Fruit fly (Drosophila melanogaster) whole organism, embryonic: ENCODE measurements around the gene Sym.

ENCODE experiments used
- ATbp ChIP-seq: fragments of 200-800 bp; sonication (Bioruptor generic); optimal IDR thresholded peaks from 2 replicates; lab custom pipeline; 2017; ENCODE audit warnings: missing biosample characterization, mild to moderate bottlenecking, missing genetic modification characterization, missing genetic modification reagents
- CG10543 ChIP-seq: fragments of 200-800 bp; sonication (Bioruptor generic); optimal IDR thresholded peaks from 3 replicates; lab custom pipeline; 2017; ENCODE audit warnings: missing biosample characterization, mild to moderate bottlenecking, missing genetic modification characterization, moderate library complexity
- CG10979 ChIP-seq: fragments of 200-800 bp; sonication (Bioruptor generic); optimal IDR thresholded peaks from 2 replicates; lab custom pipeline; 2018; ENCODE audit warnings: missing biosample characterization, mild to moderate bottlenecking, missing genetic modification characterization, moderate library complexity
- CG11456 ChIP-seq: fragments of 200-800 bp; sonication (Bioruptor generic); IDR thresholded peaks from 3 replicates; pipeline ENCODE4 v1.3.6; 2022; ENCODE audit warnings: missing biosample characterization, missing genetic modification characterization
- CG12744 ChIP-seq: fragments of 200-800 bp; sonication (Bioruptor generic); optimal IDR thresholded peaks from 2 replicates; lab custom pipeline; 2016; ENCODE audit warnings: missing biosample characterization, missing genetic modification characterization
- CG18619 ChIP-seq: fragments of 200-800 bp; sonication (Bioruptor generic); optimal IDR thresholded peaks from 3 replicates; lab custom pipeline; 2017; ENCODE audit warnings: missing biosample characterization, mild to moderate bottlenecking, missing genetic modification characterization
- CG2120 ChIP-seq: fragments of 200-800 bp; sonication (Bioruptor generic); optimal IDR thresholded peaks from 3 replicates; lab custom pipeline; 2016; ENCODE audit warnings: missing biosample characterization, missing genetic modification characterization
- CG2199 ChIP-seq: fragments of 200-800 bp; sonication (Bioruptor generic); IDR thresholded peaks from 3 replicates; pipeline ENCODE4 v1.3.6; 2022; ENCODE audit warnings: missing biosample characterization, missing genetic modification characterization
- CG31441 ChIP-seq: fragments of 200-800 bp; sonication (Bioruptor generic); IDR thresholded peaks from 2 replicates; pipeline ENCODE4 v1.3.6; 2022; ENCODE audit warnings: missing biosample characterization, missing genetic modification characterization
- CG3726 ChIP-seq: fragments of 200-800 bp; sonication (Bioruptor generic); IDR thresholded peaks from 3 replicates; pipeline ENCODE4, ENCODE4 v1.3.6; 2022; ENCODE audit warnings: missing biosample characterization, missing genetic modification characterization
- CG3995 ChIP-seq: fragments of 200-800 bp; sonication (Bioruptor generic); optimal IDR thresholded peaks from 3 replicates; lab custom pipeline; 2016; ENCODE audit warnings: missing biosample characterization, missing genetic modification characterization
- CG4424 ChIP-seq: fragments of 200-800 bp; sonication (Bioruptor generic); optimal IDR thresholded peaks from 3 replicates; lab custom pipeline; 2016; ENCODE audit warnings: missing biosample characterization, missing genetic modification characterization
- CG4730 ChIP-seq: fragments of 200-800 bp; sonication (Bioruptor generic); IDR thresholded peaks from 2 replicates; pipeline ENCODE4 v1.3.6; 2022; ENCODE audit warnings: missing biosample characterization, missing genetic modification characterization
- CG6254 ChIP-seq: fragments of 200-800 bp; sonication (Bioruptor generic); optimal IDR thresholded peaks from 3 replicates; lab custom pipeline; 2017; ENCODE audit warnings: mild to moderate bottlenecking, missing biosample characterization, missing genetic modification reagents, missing genetic modification characterization
- CG8290 ChIP-seq, 3 experiments: fragments of 200-800 bp; sonication (Bioruptor generic); optimal IDR thresholded peaks; 2 replicates each; lab custom pipeline; 2016 to 2019; ENCODE audit warnings: missing biosample characterization in 3 of 3, missing genetic modification characterization in 3 of 3, mild to moderate bottlenecking in 2 of 3, moderate library complexity in 1 of 3
- CG8944 ChIP-seq: fragments of 200-800 bp; sonication (Bioruptor generic); optimal IDR thresholded peaks from 3 replicates; lab custom pipeline; 2016; ENCODE audit warnings: missing biosample characterization, missing genetic modification characterization
- CHES-1-like ChIP-seq: fragments of 200-800 bp; sonication (Bioruptor generic); optimal IDR thresholded peaks from 2 replicates; lab custom pipeline; 2016; ENCODE audit warnings: missing biosample characterization, missing genetic modification characterization
- Deaf1 ChIP-seq: fragments of 200-800 bp; optimal IDR thresholded peaks from 3 replicates; lab custom pipeline; 2019; ENCODE audit warnings: missing biosample characterization, mild to moderate bottlenecking, missing genetic modification characterization, moderate library complexity
- Gsc ChIP-seq: fragments of 200-800 bp; sonication (Bioruptor generic); IDR thresholded peaks from 2 replicates; pipeline ENCODE4 v1.3.6; 2022; ENCODE audit warnings: missing biosample characterization, missing genetic modification characterization
- Hr3 ChIP-seq: fragments of 200-800 bp; sonication (Bioruptor generic); optimal IDR thresholded peaks from 3 replicates; lab custom pipeline; 2016; ENCODE audit warnings: missing biosample characterization, missing genetic modification characterization
- Jarid2 ChIP-seq: fragments of 200-800 bp; sonication (Bioruptor generic); optimal IDR thresholded peaks from 3 replicates; lab custom pipeline; 2017; ENCODE audit warnings: mild to moderate bottlenecking, missing biosample characterization, missing genetic modification reagents, missing genetic modification characterization
- Lpt ChIP-seq: fragments of >200 bp; optimal IDR thresholded peaks from 2 replicates; lab custom pipeline; 2018; ENCODE audit warnings: missing biosample characterization, missing genetic modification characterization
- MTF-1 ChIP-seq: fragments of 200-800 bp; sonication (Bioruptor generic); optimal IDR thresholded peaks from 2 replicates; lab custom pipeline; 2018; ENCODE audit warnings: missing biosample characterization, mild to moderate bottlenecking, missing genetic modification characterization, borderline replicate concordance
- Mad ChIP-seq: fragments of 200-800 bp; sonication (Bioruptor generic); optimal IDR thresholded peaks from 2 replicates; lab custom pipeline; 2016; ENCODE audit warnings: missing biosample characterization, missing genetic modification characterization
- NfI ChIP-seq: fragments of 200-800 bp; sonication (Bioruptor generic); optimal IDR thresholded peaks from 3 replicates; lab custom pipeline; 2018; ENCODE audit warnings: missing biosample characterization, mild to moderate bottlenecking, missing genetic modification characterization, moderate library complexity
- Poxn ChIP-seq: fragments of 200-800 bp; sonication (Bioruptor generic); IDR thresholded peaks from 2 replicates; pipeline ENCODE4 v1.3.6; 2022; ENCODE audit warnings: missing biosample characterization, missing genetic modification characterization
- Tbp ChIP-seq: fragments of >200 bp; optimal IDR thresholded peaks from 2 replicates; lab custom pipeline; 2018; ENCODE audit warnings: missing biosample characterization, missing genetic modification characterization
- ase ChIP-seq: fragments of 200-800 bp; sonication (Bioruptor generic); IDR thresholded peaks from 3 replicates; pipeline ENCODE4 v1.3.6; 2022; ENCODE audit warnings: missing biosample characterization, missing genetic modification characterization
- az2 ChIP-seq: fragments of 200-800 bp; sonication (Bioruptor generic); optimal IDR thresholded peaks from 3 replicates; lab custom pipeline; 2016; ENCODE audit warnings: missing biosample characterization, missing genetic modification characterization
- bbx ChIP-seq: fragments of 200-800 bp; sonication (Bioruptor generic); IDR thresholded peaks from 2 replicates; pipeline ENCODE4 v1.3.6; 2022; ENCODE audit warnings: missing biosample characterization, missing genetic modification characterization; ENCODE audit not compliant: partially characterized antibody
- bsh ChIP-seq, 2 experiments: fragments of 200-800 bp; sonication (Bioruptor generic); optimal IDR thresholded peaks; 2 replicates each; lab custom pipeline; 2017 to 2018; ENCODE audit warnings: mild to moderate bottlenecking in 2 of 2, missing biosample characterization in 2 of 2, missing genetic modification characterization in 2 of 2, moderate library complexity in 1 of 2
- cato ChIP-seq: fragments of 200-800 bp; sonication (Bioruptor generic); optimal IDR thresholded peaks from 2 replicates; lab custom pipeline; 2016; ENCODE audit warnings: missing biosample characterization, missing genetic modification characterization, borderline replicate concordance
- caup ChIP-seq: fragments of 200-800 bp; sonication (Bioruptor generic); optimal IDR thresholded peaks from 3 replicates; lab custom pipeline; 2017; ENCODE audit warnings: missing biosample characterization, mild to moderate bottlenecking, missing genetic modification characterization, moderate library complexity; ENCODE audit not compliant: severe bottlenecking
- dati ChIP-seq: fragments of 200-800 bp; sonication (Bioruptor generic); IDR thresholded peaks from 2 replicates; pipeline ENCODE4 v1.3.6; 2022; ENCODE audit warnings: missing biosample characterization, missing genetic modification characterization
- dmrt99B ChIP-seq: fragments of 200-800 bp; sonication (Bioruptor generic); optimal IDR thresholded peaks from 2 replicates; lab custom pipeline; 2018; ENCODE audit warnings: missing biosample characterization, mild to moderate bottlenecking, missing genetic modification characterization, moderate library complexity
- ems ChIP-seq: fragments of 200-800 bp; sonication (Bioruptor generic); optimal IDR thresholded peaks from 3 replicates; lab custom pipeline; 2016; ENCODE audit warnings: missing biosample characterization, missing genetic modification characterization
- fd102C ChIP-seq: fragments of 200-800 bp; sonication (Bioruptor generic); optimal IDR thresholded peaks from 2 replicates; lab custom pipeline; 2018; ENCODE audit warnings: missing biosample characterization, mild to moderate bottlenecking, missing genetic modification characterization, moderate library complexity
- gem ChIP-seq: fragments of 200-800 bp; sonication (Bioruptor generic); optimal IDR thresholded peaks from 2 replicates; lab custom pipeline; 2019; ENCODE audit warnings: missing biosample characterization, mild to moderate bottlenecking, missing genetic modification characterization, moderate library complexity
- lola ChIP-seq, 3 experiments: fragments of >200 bp in 2 of 3; fragments of 200-800 bp in 1 of 3; sonication (Bioruptor generic) in 1 of 3; optimal IDR thresholded peaks; 2 replicates each; lab custom pipeline; 2017 to 2019; ENCODE audit warnings: missing biosample characterization in 3 of 3, missing genetic modification characterization in 3 of 3, mild to moderate bottlenecking in 1 of 3, moderate library complexity in 1 of 3
- nerfin-2 ChIP-seq: fragments of 200-800 bp; sonication (Bioruptor generic); IDR thresholded peaks from 2 replicates; pipeline ENCODE4 v1.3.6; 2022; ENCODE audit warnings: missing biosample characterization, missing genetic modification characterization; ENCODE audit not compliant: partially characterized antibody
- pros ChIP-seq: fragments of 200-800 bp; sonication (Bioruptor generic); optimal IDR thresholded peaks from 3 replicates; lab custom pipeline; 2019; ENCODE audit warnings: missing biosample characterization, mild to moderate bottlenecking, missing genetic modification characterization, moderate library complexity
- psq ChIP-seq: fragments of 200-800 bp; sonication (Bioruptor generic); optimal IDR thresholded peaks from 2 replicates; lab custom pipeline; 2017; ENCODE audit warnings: missing biosample characterization, missing genetic modification characterization
- row ChIP-seq: fragments of 200-800 bp; sonication (Bioruptor generic); IDR thresholded peaks from 3 replicates; pipeline ENCODE4 v1.3.6; 2022; ENCODE audit warnings: missing biosample characterization, missing genetic modification characterization
- salm ChIP-seq: fragments of 200-800 bp; sonication (Bioruptor generic); optimal IDR thresholded peaks from 2 replicates; lab custom pipeline; 2018; ENCODE audit warnings: missing biosample characterization, mild to moderate bottlenecking, missing genetic modification characterization
- slou ChIP-seq: fragments of 200-800 bp; sonication (Bioruptor generic); optimal IDR thresholded peaks from 3 replicates; lab custom pipeline; 2016; ENCODE audit warnings: missing biosample characterization, missing genetic modification characterization
- tup ChIP-seq: fragments of 200-800 bp; sonication (Bioruptor generic); optimal IDR thresholded peaks from 2 replicates; lab custom pipeline; 2016; ENCODE audit warnings: missing biosample characterization, mild to moderate bottlenecking, missing genetic modification characterization, moderate library complexity

Sym gene

dm6 chr3R:5789025-5789953 lies 47.0 kb upstream of the Sym start, which contains the start of the genes Hat1 and Rpn5 (continued):
- TF ChIP-seq CG10543 (GFP tag; lab: Kevin White, UChicago) (peak; percentile 75), CG18619 (GFP tag; lab: Kevin White, UChicago) (peak; percentile 81), CG2199 (GFP tag; lab: Robert Waterston, UW) (no peak), CG6254 (no peak), CG3995 (GFP tag; lab: Kevin White, UChicago) (peak; percentile 93), bsh (GFP tag; optimal IDR thresholded peaks at IDR 0.05; lab: Kevin White, UChicago) (peak; percentile 11 to 60), CHES-1-like (GFP tag; lab: Kevin White, UChicago) (peak; percentile 90), nerfin-2 (GFP tag; lab: Robert Waterston, UW) (peak; percentile 68), CG10979 (peak; percentile 79), dati (GFP tag; lab: Robert Waterston, UW) (no peak), salm (tag; lab: Kevin White, UChicago) (no peak), Gsc (GFP tag; lab: Robert Waterston, UW) (0 out of 2 replicates have a peak, but pooled peaks have one; percentile 7), ase (GFP tag; lab: Robert Waterston, UW) (peak; percentile 51; the same call in 1 of the 3 replicates), CG3726 (GFP tag; lab: Robert Waterston, UW) (no peak), caup (GFP tag; lab: Kevin White, UChicago) (peak; percentile 78), fd102C (GFP tag; lab: Kevin White, UChicago) (no peak), ems (GFP tag; lab: Kevin White, UChicago) (peak; percentile 90), CG31441 (peak; percentile 81; the same call in 1 of the 2 replicates), Tbp (GFP tag; lab: Kevin White, UChicago) (no peak), Lpt (GFP tag; lab: Kevin White, UChicago) (no peak), NfI (GFP tag; lab: Kevin White, UChicago) (peak; percentile 65), bbx (GFP tag; lab: Robert Waterston, UW) (peak; percentile 65), Jarid2 (GFP tag; lab: Kevin White, UChicago) (no peak), CG4424 (GFP tag; lab: Kevin White, UChicago) (peak; percentile 91), dmrt99B (tag; lab: Kevin White, UChicago) (no peak), row (peak; percentile 92), gem (tag; lab: Kevin White, UChicago) (peak; percentile 78), Mad (GFP tag; lab: Kevin White, UChicago) (peak; percentile 88), CG8290 (GFP tag; optimal IDR thresholded peaks at IDR 0.05; lab: Kevin White, UChicago) (peak; percentile 87), CG8290 (tag; optimal IDR thresholded peaks at IDR 0.05; lab: Kevin White, UChicago) (peak; percentile 79 to 85), Hr3 (GFP tag; lab: Kevin White, UChicago) (peak; percentile 90), cato (GFP tag; lab: Kevin White, UChicago) (peak; percentile 76), Poxn (GFP tag; lab: Robert Waterston, UW) (0 out of 2 replicates have a peak, but pooled peaks have one; percentile 31), az2 (GFP tag; lab: Kevin White, UChicago) (peak; percentile 84), slou (peak; percentile 69), CG11456 (peak; percentile 63; the same call in 2 of the 3 replicates), lola (GFP tag; optimal IDR thresholded peaks at IDR 0.05; lab: Kevin White, UChicago) (peak in 1 of 3 experiments; percentile 81), CG8944 (GFP tag; lab: Kevin White, UChicago) (peak; percentile 85), CG12744 (GFP tag; lab: Kevin White, UChicago) (peak; percentile 81), Deaf1 (tag; lab: Kevin White, UChicago) (peak; percentile 37), pros (GFP tag; lab: Kevin White, UChicago) (no peak), CG4730 (GFP tag; lab: Robert Waterston, UW) (peak; percentile 4; the same call in 1 of the 2 replicates), MTF-1 (GFP tag; lab: Kevin White, UChicago) (no peak), ATbp (peak; percentile 48), psq (GFP tag; lab: Kevin White, UChicago) (peak; percentile 49), CG2120 (GFP tag; lab: Kevin White, UChicago) (peak; percentile 96), tup (GFP tag; lab: Kevin White, UChicago) (peak; percentile 56)
